Worm (Caenorhabditis elegans) whole organism, late embryonic: ENCODE data around the gene nhr-258.

Source experiments
- C08G9.2 ChIP-seq: sonication (generic microtip); optimal IDR thresholded peaks from 2 replicates; lab custom pipeline; 2016; ENCODE audit warnings: mild to moderate bottlenecking, missing genetic modification characterization, moderate library complexity, missing compliant biosample characterization
- F13H6.1 ChIP-seq: sonication (generic microtip); optimal IDR thresholded peaks from 2 replicates; lab custom pipeline; 2016; ENCODE audit warnings: missing genetic modification characterization, missing compliant biosample characterization
- T23F11.4 ChIP-seq: fragments of 200-800 bp; sonication (Bioruptor generic); optimal IDR thresholded peaks from 2 replicates; lab custom pipeline; 2018; ENCODE audit warnings: mild to moderate bottlenecking, missing genetic modification characterization, missing compliant biosample characterization
- Y22D7AL.16 ChIP-seq: sonication (generic microtip); optimal IDR thresholded peaks from 2 replicates; lab custom pipeline; 2016; ENCODE audit warnings: missing genetic modification characterization, missing compliant biosample characterization
- ahr-1 ChIP-seq: sonication (generic microtip); optimal IDR thresholded peaks from 2 replicates; lab custom pipeline; 2016; ENCODE audit warnings: missing genetic modification characterization, missing compliant biosample characterization
- ceh-14 ChIP-seq: sonication (generic microtip); optimal IDR thresholded peaks from 2 replicates; lab custom pipeline; 2016; ENCODE audit warnings: missing genotype, missing genetic modification characterization, missing compliant biosample characterization
- ceh-18 ChIP-seq: sonication (generic microtip); optimal IDR thresholded peaks from 2 replicates; lab custom pipeline; 2016; ENCODE audit warnings: missing genetic modification characterization, missing compliant biosample characterization
- ceh-19 ChIP-seq: fragments of 200-800 bp; sonication (Bioruptor generic); optimal IDR thresholded peaks from 2 replicates; lab custom pipeline; 2018; ENCODE audit warnings: mild to moderate bottlenecking, missing genetic modification characterization, missing compliant biosample characterization
- ceh-2 ChIP-seq: sonication (generic microtip); optimal IDR thresholded peaks from 2 replicates; lab custom pipeline; 2016; ENCODE audit warnings: missing genotype, missing genetic modification characterization, missing compliant biosample characterization
- ceh-22 ChIP-seq: sonication (generic microtip); optimal IDR thresholded peaks from 2 replicates; lab custom pipeline; 2017; ENCODE audit warnings: missing biosample characterization, missing genetic modification characterization
- ceh-31 ChIP-seq: sonication (generic microtip); optimal IDR thresholded peaks from 2 replicates; lab custom pipeline; 2016; ENCODE audit warnings: missing genetic modification characterization, missing compliant biosample characterization
- ceh-34 ChIP-seq: sonication (generic microtip); optimal IDR thresholded peaks from 2 replicates; lab custom pipeline; 2016; ENCODE audit warnings: mild to moderate bottlenecking, missing genetic modification characterization, missing compliant biosample characterization
- ceh-45 ChIP-seq: fragments of 200-800 bp; sonication (Bioruptor generic); IDR thresholded peaks from 2 replicates; pipeline ENCODE4 v1.3.6; 2022; ENCODE audit warnings: missing genetic modification reagents, missing genetic modification characterization, missing compliant biosample characterization
- ceh-48 ChIP-seq: sonication (generic microtip); optimal IDR thresholded peaks from 2 replicates; lab custom pipeline; 2016; ENCODE audit warnings: missing genetic modification characterization, inconsistent platforms, missing compliant biosample characterization
- ceh-9 ChIP-seq: sonication (generic microtip); optimal IDR thresholded peaks from 2 replicates; lab custom pipeline; 2016; ENCODE audit warnings: mild to moderate bottlenecking, missing genetic modification characterization, inconsistent platforms, missing compliant biosample characterization
- dmd-4 ChIP-seq: sonication (generic microtip); optimal IDR thresholded peaks from 2 replicates; lab custom pipeline; 2016; ENCODE audit warnings: borderline replicate concordance, missing genetic modification characterization, missing compliant biosample characterization
- dve-1 ChIP-seq: sonication (generic microtip); optimal IDR thresholded peaks from 2 replicates; lab custom pipeline; 2017; ENCODE audit warnings: antibody characterized with exemption, mild to moderate bottlenecking, missing genetic modification characterization, missing compliant biosample characterization
- elt-2 ChIP-seq: sonication (generic microtip); optimal IDR thresholded peaks from 2 replicates; lab custom pipeline; 2016; ENCODE audit warnings: missing genetic modification reagents, missing genetic modification characterization, missing compliant biosample characterization
- ets-4 ChIP-seq: sonication (generic microtip); optimal IDR thresholded peaks from 2 replicates; lab custom pipeline; 2016; ENCODE audit warnings: missing genetic modification characterization, missing compliant biosample characterization
- fax-1 ChIP-seq: sonication (generic microtip); optimal IDR thresholded peaks from 2 replicates; lab custom pipeline; 2016; ENCODE audit warnings: missing genotype, missing genetic modification characterization, missing compliant biosample characterization
- fkh-10 ChIP-seq: fragments of 150-350 bp; optimal IDR thresholded peaks from 2 replicates; lab custom pipeline; 2014; ENCODE audit warnings: missing biosample characterization, missing genetic modification reagents, missing genetic modification characterization
- gmeb-2 ChIP-seq: sonication (generic microtip); optimal IDR thresholded peaks from 2 replicates; lab custom pipeline; 2016; ENCODE audit warnings: missing genetic modification characterization, inconsistent platforms, missing compliant biosample characterization
- hlh-13 ChIP-seq: fragments of 200-800 bp; sonication (Bioruptor generic); optimal IDR thresholded peaks from 2 replicates; lab custom pipeline; 2018; ENCODE audit warnings: mild to moderate bottlenecking, missing genetic modification characterization, missing compliant biosample characterization
- hlh-6 ChIP-seq: sonication (generic microtip); optimal IDR thresholded peaks from 2 replicates; lab custom pipeline; 2016; ENCODE audit warnings: missing genotype, missing genetic modification characterization, missing compliant biosample characterization
- hlh-8 ChIP-seq: sonication (generic microtip); optimal IDR thresholded peaks from 2 replicates; lab custom pipeline; 2016; ENCODE audit warnings: missing genotype, missing genetic modification characterization, missing compliant biosample characterization
- lim-6 ChIP-seq: sonication (generic microtip); optimal IDR thresholded peaks from 2 replicates; lab custom pipeline; 2016; ENCODE audit warnings: missing genetic modification characterization, missing compliant biosample characterization
- madf-2 ChIP-seq: sonication (generic microtip); optimal IDR thresholded peaks from 2 replicates; lab custom pipeline; 2017; ENCODE audit warnings: missing genetic modification characterization, missing compliant biosample characterization
- mec-3 ChIP-seq: sonication (generic microtip); optimal IDR thresholded peaks from 2 replicates; lab custom pipeline; 2016; ENCODE audit warnings: borderline replicate concordance, missing genetic modification characterization, missing compliant biosample characterization
- nhr-11 ChIP-seq: fragments of 150-350 bp; optimal IDR thresholded peaks from 2 replicates; lab custom pipeline; 2014; ENCODE audit warnings: missing biosample characterization, missing genetic modification characterization
- pag-3 ChIP-seq: sonication (generic microtip); optimal IDR thresholded peaks from 2 replicates; lab custom pipeline; 2016; ENCODE audit warnings: missing compliant biosample characterization, missing genetic modification characterization, borderline replicate concordance
- pax-1 ChIP-seq: fragments of 150-350 bp; optimal IDR thresholded peaks from 2 replicates; lab custom pipeline; 2014; ENCODE audit warnings: missing biosample characterization, missing genetic modification characterization
- pha-2 ChIP-seq: sonication (generic microtip); optimal IDR thresholded peaks from 2 replicates; lab custom pipeline; 2017; ENCODE audit warnings: mild to moderate bottlenecking, missing genetic modification characterization, missing compliant biosample characterization
- pha-4 ChIP-seq: fragments of 150-350 bp; optimal IDR thresholded peaks from 2 replicates; lab custom pipeline; 2018; ENCODE audit warnings: missing biosample characterization, missing genetic modification reagents, missing genetic modification characterization
- pqm-1 ChIP-seq: sonication (generic microtip); optimal IDR thresholded peaks from 2 replicates; lab custom pipeline; 2016; ENCODE audit warnings: missing genetic modification characterization, missing compliant biosample characterization
- ref-2 ChIP-seq: sonication (generic microtip); optimal IDR thresholded peaks from 2 replicates; lab custom pipeline; 2016; ENCODE audit warnings: missing genetic modification characterization, missing compliant biosample characterization
- rnt-1 ChIP-seq: sonication (generic microtip); optimal IDR thresholded peaks from 2 replicates; lab custom pipeline; 2016; ENCODE audit warnings: missing genetic modification characterization, missing compliant biosample characterization
- sdc-2 ChIP-seq: sonication (generic microtip); optimal IDR thresholded peaks from 2 replicates; lab custom pipeline; 2016; ENCODE audit warnings: missing genotype, missing genetic modification characterization, missing compliant biosample characterization
- sox-2 ChIP-seq: fragments of 200-800 bp; sonication (Bioruptor generic); IDR thresholded peaks from 2 replicates; pipeline ENCODE4 v1.3.6; 2022; ENCODE audit warnings: missing genetic modification reagents, missing genetic modification characterization, missing compliant biosample characterization
- syd-9 ChIP-seq: sonication (generic microtip); optimal IDR thresholded peaks from 2 replicates; lab custom pipeline; 2016; ENCODE audit warnings: mild to moderate bottlenecking, missing genetic modification characterization, moderate library complexity, missing compliant biosample characterization
- tbx-2 ChIP-seq: sonication (generic microtip); optimal IDR thresholded peaks from 2 replicates; lab custom pipeline; 2016; ENCODE audit warnings: missing genetic modification characterization, missing compliant biosample characterization
- tbx-7 ChIP-seq: sonication (generic microtip); optimal IDR thresholded peaks from 2 replicates; lab custom pipeline; 2016; ENCODE audit warnings: missing genotype, missing genetic modification characterization, missing compliant biosample characterization
- unc-3 ChIP-seq, 2 experiments: fragments of 200-800 bp in 1 of 2; sonication (Bioruptor generic) in 1 of 2; sonication (generic microtip) in 1 of 2; conservative IDR thresholded peaks in 1 of 2; optimal IDR thresholded peaks in 1 of 2; 2 replicates each; pipeline versions ENCODE4 v1.3.6 to Lab custom; 2016 to 2022; ENCODE audit warnings: missing compliant biosample characterization in 2 of 2, missing genetic modification characterization in 2 of 2, missing genetic modification reagents in 1 of 2
- unc-42 ChIP-seq: sonication (generic microtip); optimal IDR thresholded peaks from 2 replicates; lab custom pipeline; 2016; ENCODE audit warnings: missing genotype, missing genetic modification characterization, missing compliant biosample characterization
- unc-86 ChIP-seq: sonication (generic microtip); optimal IDR thresholded peaks from 2 replicates; lab custom pipeline; 2016; ENCODE audit warnings: missing genetic modification characterization, missing compliant biosample characterization
- zip-5 ChIP-seq: sonication (generic microtip); optimal IDR thresholded peaks from 2 replicates; lab custom pipeline; 2016; ENCODE audit warnings: missing genetic modification characterization, missing compliant biosample characterization
- ztf-16 ChIP-seq: sonication (generic microtip); optimal IDR thresholded peaks from 2 replicates; lab custom pipeline; 2017; ENCODE audit warnings: missing genetic modification characterization, missing compliant biosample characterization

nhr-258 gene

DNA sequence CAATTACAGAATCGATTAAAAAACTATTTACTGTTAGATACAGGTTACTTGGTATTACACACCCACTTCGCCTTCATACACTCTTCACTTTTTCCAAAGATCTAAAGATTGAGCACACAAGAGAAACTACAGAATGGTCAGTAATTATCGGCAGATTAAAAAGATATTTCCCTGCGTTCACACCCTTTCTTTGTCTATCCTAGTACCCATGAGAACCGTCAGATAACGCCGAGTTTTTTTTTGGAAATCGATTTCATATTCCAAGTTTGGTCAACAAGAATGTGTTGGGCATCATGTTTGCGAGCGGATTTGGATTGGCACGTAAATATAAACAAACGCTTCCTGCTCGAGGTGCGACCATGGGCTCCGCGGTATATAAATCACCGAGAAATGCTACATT, 30.9 kb upstream of the nhr-258 start, which contains the start of gene C26B2.8:
C26B2.8 (plus strand) TSS at position 301 of the 400 bp plus-strand sequence.
- TF ChIP-seq T23F11.4 (GFP tag; lab: Kevin White, UChicago), result no peak
- no peak for TF ChIP-seq sdc-2
- no peak for TF ChIP-seq ceh-9 (tag; lab: Kevin White, UChicago)
- TF ChIP-seq hlh-6, result no peak
- TF ChIP-seq dve-1 (tag; lab: Kevin White, UChicago), result no peak
- no peak for TF ChIP-seq ceh-48 (tag; lab: Kevin White, UChicago)
- no peak for TF ChIP-seq ceh-45 (GFP tag; lab: Robert Waterston, UW)
- TF ChIP-seq fkh-10, result no peak
- no peak for TF ChIP-seq pax-1
- no peak for TF ChIP-seq ceh-34 (tag; lab: Kevin White, UChicago)
- TF ChIP-seq mec-3 (tag; lab: Kevin White, UChicago), result no peak
- TF ChIP-seq ceh-18 (tag; lab: Kevin White, UChicago), result no peak
- no peak for TF ChIP-seq nhr-11 (tag; lab: Kevin White, UChicago)
- TF ChIP-seq unc-42 (tag; lab: Kevin White, UChicago), result no peak
- no peak for TF ChIP-seq gmeb-2 (tag; lab: Kevin White, UChicago)
- no peak for TF ChIP-seq fax-1 (tag; lab: Kevin White, UChicago)
- TF ChIP-seq F13H6.1 (tag; lab: Kevin White, UChicago), result no peak
- TF ChIP-seq Y22D7AL.16, result no peak
- no peak for TF ChIP-seq pha-4 (tag; lab: Kevin White, UChicago)
- no peak for TF ChIP-seq ceh-22 (tag; lab: Kevin White, UChicago)
- TF ChIP-seq, all 69 proteins: peak for 0

DNA sequence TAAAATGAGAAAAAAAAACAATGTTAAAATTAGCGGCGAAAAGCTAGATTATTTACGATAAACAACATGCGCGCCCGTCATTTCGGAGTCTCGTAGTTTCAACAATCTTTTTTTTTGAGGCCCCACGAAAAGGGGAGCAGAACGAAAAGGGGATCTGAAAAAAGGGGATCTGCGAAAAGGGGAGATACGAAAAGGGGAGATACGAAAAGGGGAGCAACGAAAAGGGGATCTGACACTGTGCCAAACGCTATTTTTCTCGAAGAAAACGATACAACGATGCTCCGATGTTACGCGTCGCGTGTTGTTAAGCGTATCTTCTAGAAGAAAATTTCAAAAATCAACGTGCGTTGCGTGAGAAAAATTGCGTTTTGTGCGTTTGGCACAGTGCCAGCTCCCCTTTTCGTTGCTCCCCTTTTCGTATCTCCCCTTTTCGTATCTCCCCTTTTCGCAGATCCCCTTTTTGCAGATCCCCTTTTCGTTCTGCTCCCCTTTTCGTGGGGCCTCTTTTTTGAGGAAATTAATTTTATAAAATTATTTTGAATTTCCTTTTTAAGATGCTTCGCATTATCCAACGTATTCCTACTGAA, 28.9 kb upstream of the nhr-258 start, which contains the start of gene C26B2.7:
C26B2.7 (plus strand) TSS at position 549 of the 587 bp plus-strand sequence.
- peak; percentile 76 for TF ChIP-seq dmd-4
- TF ChIP-seq ceh-2, result peak; percentile 84
- TF ChIP-seq ztf-16 (tag; lab: Kevin White, UChicago), result peak; percentile 20
- TF ChIP-seq ceh-18 (tag; lab: Kevin White, UChicago), result peak; percentile 58
- peak; percentile 59; the same call in 1 of the 2 replicates for TF ChIP-seq ceh-45 (GFP tag; lab: Robert Waterston, UW)
- TF ChIP-seq ceh-14, result peak; percentile 96
- TF ChIP-seq unc-86 (tag; lab: Kevin White, UChicago), result peak; percentile 30
- peak; percentile 88 for TF ChIP-seq hlh-8 (tag; lab: Kevin White, UChicago)
- peak; percentile 92 for TF ChIP-seq ref-2
- peak; percentile 91 for TF ChIP-seq C08G9.2
- peak; percentile 76 for TF ChIP-seq zip-5
- TF ChIP-seq madf-2 (tag; lab: Kevin White, UChicago), result peak; percentile 4
- peak; percentile 80 for TF ChIP-seq tbx-7
- TF ChIP-seq syd-9 (tag; lab: Kevin White, UChicago), result peak; percentile 40
- peak; percentile 90 for TF ChIP-seq lim-6 (tag; lab: Kevin White, UChicago)
- peak; percentile 95 for TF ChIP-seq tbx-2 (tag; lab: Kevin White, UChicago)
- peak; percentile 31 for TF ChIP-seq sdc-2
- peak; percentile 56 for TF ChIP-seq elt-2 (tag; lab: Kevin White, UChicago)
- TF ChIP-seq ceh-31 (tag; lab: Kevin White, UChicago), result peak; percentile 98
- TF ChIP-seq mec-3 (tag; lab: Kevin White, UChicago), result peak; percentile 93
- TF ChIP-seq pag-3 (tag; lab: Kevin White, UChicago), result peak; percentile 82
- TF ChIP-seq ets-4 (tag; lab: Kevin White, UChicago), result peak; percentile 87
- peak; percentile 85 for TF ChIP-seq rnt-1 (tag; lab: Kevin White, UChicago)
- TF ChIP-seq ahr-1 (tag; lab: Kevin White, UChicago), result peak; percentile 43
- TF ChIP-seq F13H6.1 (tag; lab: Kevin White, UChicago), result peak; percentile 90
- peak; percentile 66 for TF ChIP-seq pqm-1 (tag; lab: Kevin White, UChicago)
- peak; percentile 81 for TF ChIP-seq unc-42 (tag; lab: Kevin White, UChicago)
- peak; percentile 64 for TF ChIP-seq hlh-6
- TF ChIP-seq ceh-34 (tag; lab: Kevin White, UChicago), result peak; percentile 74
- peak; percentile 86 for TF ChIP-seq fax-1 (tag; lab: Kevin White, UChicago)
- TF ChIP-seq pha-2 (tag; lab: Kevin White, UChicago), result peak; percentile 6
- TF ChIP-seq unc-3 (GFP tag; conservative IDR thresholded peaks at IDR 0.05; lab: Robert Waterston, UW), result peak; percentile 67
- TF ChIP-seq unc-3 (tag; optimal IDR thresholded peaks at IDR 0.05; lab: Kevin White, UChicago), result peak; percentile 3
- TF ChIP-seq ceh-19 (GFP tag; lab: Kevin White, UChicago), result peak; percentile 70
- TF ChIP-seq hlh-13 (GFP tag; lab: Kevin White, UChicago), result peak; percentile 31
- TF ChIP-seq sox-2 (GFP tag; lab: Robert Waterston, UW), result 0 out of 2 replicates have a peak, but pooled peaks have one; percentile 11
